Worm (Caenorhabditis elegans) whole organism, L4 larva: ENCODE measurements around the gene T22D1.18.
A peak's percentile ranks its signal among the peaks of the same experiment; 100 is the strongest.

Source experiments
- F26F4.8 ChIP-seq: fragments of 200-800 bp; sonication (Bioruptor generic); conservative IDR thresholded peaks from 2 replicates; pipeline ENCODE4 v1.3.6; 2022; ENCODE audit warnings: missing genetic modification characterization, missing compliant biosample characterization
- F37D6.2 ChIP-seq: sonication (generic microtip); optimal IDR thresholded peaks from 2 replicates; lab custom pipeline; 2016; ENCODE audit warnings: mild to moderate bottlenecking, missing genetic modification characterization, missing compliant biosample characterization
- F49E8.2 ChIP-seq: sonication (generic microtip); optimal IDR thresholded peaks from 2 replicates; lab custom pipeline; 2016; ENCODE audit warnings: missing compliant biosample characterization, mild to moderate bottlenecking, missing genetic modification characterization, borderline replicate concordance
- T20F7.1 ChIP-seq: fragments of 200-800 bp; sonication (Bioruptor generic); optimal IDR thresholded peaks from 2 replicates; lab custom pipeline; 2018; ENCODE audit warnings: mild to moderate bottlenecking, missing genetic modification characterization, missing compliant biosample characterization
- Y105C5A.15 ChIP-seq: fragments of 200-800 bp; sonication (Bioruptor generic); IDR thresholded peaks from 2 replicates; pipeline ENCODE4 v1.3.6; 2022; ENCODE audit warnings: missing genetic modification characterization, missing compliant biosample characterization
- ZK337.2 ChIP-seq: fragments of 200-800 bp; sonication (Bioruptor generic); IDR thresholded peaks from 2 replicates; pipeline ENCODE4 v1.3.6; 2022; ENCODE audit warnings: missing genetic modification reagents, missing genetic modification characterization, missing compliant biosample characterization
- ZK546.5 ChIP-seq, 2 experiments: sonication (generic microtip); optimal IDR thresholded peaks; 2 replicates each; lab custom pipeline; 2017; ENCODE audit warnings: missing biosample characterization in 2 of 2, missing genetic modification characterization in 2 of 2
- aha-1 ChIP-seq: fragments of 150-350 bp; peaks from one replicate; lab custom pipeline; 2014; ENCODE audit warnings: missing biosample characterization, missing genetic modification characterization
- ceh-28 ChIP-seq: fragments of 150-350 bp; optimal IDR thresholded peaks from 2 replicates; lab custom pipeline; 2014; ENCODE audit warnings: missing biosample characterization, missing genetic modification reagents, missing genetic modification characterization
- cey-2 ChIP-seq: sonication (generic microtip); optimal IDR thresholded peaks from 3 replicates; lab custom pipeline; 2017; ENCODE audit warnings: missing genetic modification characterization, mild to moderate bottlenecking, missing compliant biosample characterization, antibody characterized with exemption, borderline replicate concordance; ENCODE audit not compliant: insufficient read depth
- daf-16 ChIP-seq, 3 experiments: sonication (generic microtip); optimal IDR thresholded peaks; 2 replicates each; lab custom pipeline; 2016 to 2017; ENCODE audit warnings: missing genetic modification characterization in 3 of 3, missing genetic modification reagents in 3 of 3, mild to moderate bottlenecking in 2 of 3, missing compliant biosample characterization in 2 of 3, missing biosample characterization in 1 of 3, moderate library complexity in 1 of 3
- dmd-9 ChIP-seq: fragments of 200-800 bp; sonication (Bioruptor generic); IDR thresholded peaks from 2 replicates; pipeline ENCODE4 v1.3.6; 2022; ENCODE audit warnings: missing genetic modification reagents, missing genetic modification characterization, missing compliant biosample characterization
- dpl-1 ChIP-seq: fragments of 150-350 bp; optimal IDR thresholded peaks from 2 replicates; lab custom pipeline; 2014; ENCODE audit warnings: missing biosample characterization, missing genetic modification reagents, missing genetic modification characterization
- dve-1 ChIP-seq: sonication (generic microtip); optimal IDR thresholded peaks from 2 replicates; lab custom pipeline; 2017; ENCODE audit warnings: antibody characterized with exemption, mild to moderate bottlenecking, missing genetic modification characterization, missing compliant biosample characterization; ENCODE audit not compliant: insufficient read depth
- fkh-10 ChIP-seq: fragments of 150-350 bp; optimal IDR thresholded peaks from 2 replicates; lab custom pipeline; 2014; ENCODE audit warnings: missing biosample characterization, missing genetic modification reagents, missing genetic modification characterization
- hif-1 ChIP-seq, 2 experiments: sonication (generic microtip); optimal IDR thresholded peaks; 2 replicates each; lab custom pipeline; 2016 to 2017; ENCODE audit warnings: missing compliant biosample characterization in 2 of 2, missing genetic modification characterization in 2 of 2, missing genetic modification reagents in 2 of 2, missing genotype in 2 of 2, mild to moderate bottlenecking in 1 of 2
- lin-15B ChIP-seq: fragments of 150-350 bp; sonication (generic microtip); optimal IDR thresholded peaks from 3 replicates; lab custom pipeline; 2014; ENCODE audit warnings: missing biosample characterization, missing genetic modification characterization
- lin-38 ChIP-seq: fragments of 200-800 bp; sonication (Bioruptor generic); IDR thresholded peaks from 2 replicates; pipeline ENCODE4 v1.3.6; 2022; ENCODE audit warnings: missing genetic modification reagents, missing genetic modification characterization, missing compliant biosample characterization
- lir-3 ChIP-seq: sonication (generic microtip); optimal IDR thresholded peaks from 2 replicates; lab custom pipeline; 2016; ENCODE audit warnings: mild to moderate bottlenecking, missing genetic modification characterization, missing compliant biosample characterization
- lsy-2 ChIP-seq, 2 experiments: fragments of 150-350 bp in 1 of 2; sonication (generic microtip) in 1 of 2; optimal IDR thresholded peaks; 2 replicates each; lab custom pipeline; 2014 to 2017; ENCODE audit warnings: missing biosample characterization in 2 of 2, missing genetic modification characterization in 2 of 2
- madf-5 ChIP-seq, 2 experiments: fragments of 200-800 bp; sonication (Bioruptor generic); IDR thresholded peaks; 2 replicates each; pipeline ENCODE4 v1.3.6; 2022; ENCODE audit warnings: missing compliant biosample characterization in 2 of 2, missing genetic modification characterization in 2 of 2
- madf-9 ChIP-seq: fragments of 200-800 bp; sonication (Bioruptor generic); conservative IDR thresholded peaks from 2 replicates; pipeline ENCODE4 v1.3.6; 2022; ENCODE audit warnings: missing genetic modification reagents, missing genetic modification characterization, missing compliant biosample characterization
- mep-1 ChIP-seq: fragments of 150-350 bp; sonication (generic microtip); optimal IDR thresholded peaks from 3 replicates; lab custom pipeline; 2014; ENCODE audit warnings: missing biosample characterization, missing genetic modification characterization
- mes-2 ChIP-seq: sonication (generic microtip); optimal IDR thresholded peaks from 2 replicates; lab custom pipeline; 2016; ENCODE audit warnings: missing genotype, mild to moderate bottlenecking, missing genetic modification characterization, missing compliant biosample characterization; ENCODE audit not compliant: poor library complexity, severe bottlenecking
- mxl-2 ChIP-seq: fragments of 200-800 bp; sonication (Bioruptor generic); conservative IDR thresholded peaks from 2 replicates; pipeline ENCODE4 v1.3.6; 2022; ENCODE audit warnings: missing genetic modification reagents, missing genetic modification characterization, missing compliant biosample characterization
- nhr-11 ChIP-seq: fragments of 150-350 bp; optimal IDR thresholded peaks from 2 replicates; lab custom pipeline; 2014; ENCODE audit warnings: missing biosample characterization, missing genetic modification characterization
- nhr-28 ChIP-seq: fragments of 150-350 bp; optimal IDR thresholded peaks from 2 replicates; lab custom pipeline; 2014; ENCODE audit warnings: missing biosample characterization, missing genetic modification characterization
- nhr-42 ChIP-seq: fragments of 200-800 bp; sonication (Bioruptor generic); IDR thresholded peaks from 2 replicates; pipeline ENCODE4 v1.3.6; 2022; ENCODE audit warnings: missing genetic modification characterization, missing compliant biosample characterization
- nhr-6 ChIP-seq: fragments of 150-350 bp; optimal IDR thresholded peaks from 2 replicates; lab custom pipeline; 2014; ENCODE audit warnings: missing biosample characterization, missing genetic modification characterization
- nhr-76 ChIP-seq: fragments of 150-350 bp; optimal IDR thresholded peaks from 2 replicates; lab custom pipeline; 2014; ENCODE audit warnings: missing biosample characterization, missing genetic modification characterization
- nhr-77 ChIP-seq: fragments of 150-350 bp; optimal IDR thresholded peaks from 2 replicates; lab custom pipeline; 2014; ENCODE audit warnings: missing biosample characterization, missing genetic modification characterization
- pha-4 ChIP-seq, 2 experiments: fragments of 150-350 bp in 1 of 2; fragments of 200-800 bp in 1 of 2; sonication (Bioruptor generic) in 1 of 2; IDR thresholded peaks in 1 of 2; optimal IDR thresholded peaks in 1 of 2; 2 replicates each; pipeline versions ENCODE4 v1.3.6 to Lab custom; 2014 to 2022; ENCODE audit warnings: missing genetic modification characterization in 2 of 2, missing genetic modification reagents in 2 of 2, missing biosample characterization in 1 of 2, missing compliant biosample characterization in 1 of 2
- saeg-2 ChIP-seq: fragments of 200-800 bp; sonication (Bioruptor generic); IDR thresholded peaks from 2 replicates; pipeline ENCODE4 v1.3.6; 2022; ENCODE audit warnings: missing genetic modification reagents, missing genetic modification characterization, missing compliant biosample characterization
- sdz-12 ChIP-seq: fragments of 200-800 bp; sonication (Bioruptor generic); optimal IDR thresholded peaks from 2 replicates; lab custom pipeline; 2018; ENCODE audit warnings: mild to moderate bottlenecking, missing genetic modification characterization, missing compliant biosample characterization
- spr-3 ChIP-seq: fragments of 200-800 bp; sonication (Bioruptor generic); optimal IDR thresholded peaks from 2 replicates; lab custom pipeline; 2018; ENCODE audit warnings: mild to moderate bottlenecking, missing genetic modification characterization, missing compliant biosample characterization
- unc-130 ChIP-seq: sonication (generic microtip); optimal IDR thresholded peaks from 2 replicates; lab custom pipeline; 2016; ENCODE audit warnings: missing genetic modification reagents, missing genetic modification characterization, missing compliant biosample characterization
- unc-62 ChIP-seq, 3 experiments: fragments of 150-350 bp in 1 of 3; sonication (generic microtip); optimal IDR thresholded peaks in 2 of 3; peaks in 1 of 3; 1 replicate in 1 of 3; 2 replicates in 2 of 3; lab custom pipeline; 2014 to 2017; ENCODE audit warnings: missing biosample characterization in 3 of 3, missing genetic modification characterization in 3 of 3, missing genetic modification reagents in 3 of 3, missing genotype in 1 of 3
- zfp-3 ChIP-seq: fragments of 200-800 bp; sonication (Bioruptor generic); conservative IDR thresholded peaks from 2 replicates; pipeline ENCODE4 v1.3.6; 2022; ENCODE audit warnings: missing genetic modification reagents, missing genetic modification characterization, missing compliant biosample characterization
- ztf-11 ChIP-seq: fragments of 150-350 bp; optimal IDR thresholded peaks from 2 replicates; lab custom pipeline; 2014; ENCODE audit warnings: missing biosample characterization, missing genetic modification characterization
- ztf-7 ChIP-seq: fragments of 150-350 bp; optimal IDR thresholded peaks from 2 replicates; lab custom pipeline; 2014; ENCODE audit warnings: missing biosample characterization, missing genetic modification characterization

The T22D1.18 gene

DNA sequence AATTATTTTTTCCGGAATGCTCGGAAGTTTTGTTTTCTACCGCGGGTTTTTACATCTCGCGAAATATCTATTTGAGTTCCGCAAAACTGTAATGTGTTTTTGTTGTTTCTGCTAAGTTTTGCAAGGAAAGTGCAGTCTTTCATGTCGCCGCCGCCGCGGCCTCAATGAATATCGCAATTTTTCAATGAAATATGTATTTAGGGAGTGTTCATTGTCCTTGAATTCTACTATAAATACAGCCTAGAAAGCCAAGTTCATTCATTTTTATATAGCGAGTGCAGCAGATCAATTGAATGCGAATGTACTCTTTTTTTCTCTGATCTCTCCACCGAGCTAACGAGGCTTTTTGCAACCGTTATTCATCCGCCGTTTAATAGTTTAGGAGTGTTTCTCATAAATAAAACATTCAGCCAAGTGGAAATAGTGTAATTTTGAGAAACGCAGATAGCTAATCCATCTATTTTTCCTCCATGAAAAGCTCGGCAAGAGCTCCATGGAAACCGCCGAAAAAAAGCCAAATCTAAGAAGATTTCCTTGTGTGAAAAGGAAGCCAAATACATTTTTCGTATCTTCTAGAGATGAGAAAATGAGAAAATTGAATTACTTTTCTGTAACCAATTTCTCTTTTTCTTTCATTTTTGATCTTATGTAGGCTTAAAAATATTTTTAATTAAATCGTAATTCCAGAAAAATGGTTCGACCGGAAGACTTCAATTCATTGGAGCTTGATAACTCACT is 6.9 kb downstream of the T22D1.18 start, which contains the start of gene T22D1.3 (continued):
- TF ChIP-seq ceh-28 (tag; lab: Kevin White, UChicago) = no peak
- no peak for TF ChIP-seq unc-130 (GFP tag; lab: Kevin White, UChicago)
- no peak for TF ChIP-seq T20F7.1 (GFP tag; lab: Kevin White, UChicago)
- no peak for TF ChIP-seq ZK337.2 (GFP tag; lab: Robert Waterston, UW)
- TF ChIP-seq F49E8.2 = no peak
- TF ChIP-seq F37D6.2 (tag; lab: Kevin White, UChicago) = no peak
- no peak for TF ChIP-seq mxl-2 (GFP tag; lab: Robert Waterston, UW)
- no peak for TF ChIP-seq mep-1 (tag; lab: Kevin White, UChicago)
- TF ChIP-seq dmd-9 (GFP tag; lab: Robert Waterston, UW) = no peak
- TF ChIP-seq nhr-28 (tag; lab: Kevin White, UChicago) = no peak
- TF ChIP-seq ztf-11 (tag; lab: Kevin White, UChicago) = no peak
- 0 out of 2 replicates have a peak, but pooled peaks have one; percentile 35 for TF ChIP-seq pha-4 (GFP tag; IDR thresholded peaks at IDR 0.05; lab: Robert Waterston, UW)
- TF ChIP-seq pha-4 (tag; optimal IDR thresholded peaks at IDR 0.05; lab: Kevin White, UChicago) = no peak
- TF ChIP-seq spr-3 (GFP tag; lab: Kevin White, UChicago) = no peak
- TF ChIP-seq Y105C5A.15 (GFP tag; lab: Robert Waterston, UW) = no peak
- TF ChIP-seq nhr-76 (tag; lab: Kevin White, UChicago) = no peak
- TF ChIP-seq ztf-7 (tag; lab: Kevin White, UChicago) = no peak
- TF ChIP-seq madf-5 (GFP tag; IDR thresholded peaks at IDR 0.05; lab: Robert Waterston, UW) = no peak
- no peak for TF ChIP-seq zfp-3 (GFP tag; lab: Robert Waterston, UW)
- no peak for TF ChIP-seq lin-15B
- TF ChIP-seq fkh-10 = no peak
- no peak for TF ChIP-seq ZK546.5 (tag; optimal IDR thresholded peaks at IDR 0.05; lab: Kevin White, UChicago)
- TF ChIP-seq lin-38 = peak; percentile 36
- no peak for TF ChIP-seq madf-9 (GFP tag; lab: Robert Waterston, UW)

DNA sequence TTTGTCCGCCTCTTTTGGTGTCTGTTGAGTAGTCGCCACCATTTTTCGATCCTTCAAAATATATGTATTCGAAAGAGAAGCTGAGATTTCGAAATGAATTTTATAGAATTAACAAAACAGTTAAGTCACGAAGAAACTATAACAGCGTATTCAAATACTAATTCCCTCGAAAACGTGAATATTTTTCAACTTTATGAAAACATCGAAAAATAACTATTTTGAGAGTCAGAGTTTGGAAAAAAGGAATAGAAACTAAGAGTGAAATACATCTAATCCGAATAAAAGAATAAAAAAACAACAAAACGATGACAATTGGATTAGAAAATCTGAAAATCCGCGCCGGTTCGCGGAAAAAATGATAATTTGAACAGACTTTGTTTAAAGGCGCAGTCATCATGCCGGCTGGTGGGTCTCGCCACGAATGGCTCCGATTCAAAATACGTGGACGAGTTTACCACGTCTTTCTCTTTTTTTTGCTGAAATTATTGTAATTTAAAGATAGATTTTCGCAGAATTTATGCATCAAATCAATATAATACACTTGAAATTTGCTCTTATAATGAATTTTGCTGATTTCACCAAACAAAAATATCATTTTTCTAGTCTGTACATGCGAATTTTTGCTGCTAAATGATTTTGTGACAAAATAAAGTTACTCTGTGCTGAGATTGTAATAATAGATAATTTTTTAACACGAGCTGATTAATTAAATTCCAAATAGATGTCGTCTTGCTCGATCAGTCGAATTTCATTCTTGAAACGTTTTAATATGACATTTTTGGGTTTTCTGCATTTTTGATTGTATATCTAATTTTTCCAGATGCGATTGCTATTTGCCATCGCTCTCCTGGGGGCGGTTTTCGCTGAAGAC is 9.9 kb downstream of the T22D1.18 start, which contains the start of the genes rpn-1 and ribo-1:
Gene rpn-1 (minus strand): TSS at position 51 of the 871 bp plus-strand sequence.
Gene ribo-1 (plus strand): TSS at position 821 of the 871 bp plus-strand sequence.
- peak; percentile 15 for TF ChIP-seq nhr-6
- peak; percentile 88 for TF ChIP-seq aha-1 (tag; lab: Kevin White, UChicago)
- TF ChIP-seq nhr-11 (tag; lab: Kevin White, UChicago) = no peak
- no peak for TF ChIP-seq F37D6.2 (tag; lab: Kevin White, UChicago)
- peak; percentile 53 for TF ChIP-seq unc-130 (GFP tag; lab: Kevin White, UChicago)
- no peak for TF ChIP-seq daf-16 (GFP tag; optimal IDR thresholded peaks at IDR 0.05; lab: Kevin White, UChicago)
- TF ChIP-seq daf-16 (tag; optimal IDR thresholded peaks at IDR 0.05; lab: Kevin White, UChicago) = peak; percentile 25
- no peak for TF ChIP-seq nhr-42 (GFP tag; lab: Robert Waterston, UW)
- TF ChIP-seq saeg-2 (GFP tag; lab: Robert Waterston, UW) = no peak
- TF ChIP-seq spr-3 (GFP tag; lab: Kevin White, UChicago) = no peak
- TF ChIP-seq F26F4.8 = no peak
- TF ChIP-seq nhr-77 (tag; lab: Kevin White, UChicago) = no peak
- no peak for TF ChIP-seq sdz-12 (GFP tag; lab: Kevin White, UChicago)
- peak; percentile 57 for TF ChIP-seq dpl-1 (GFP tag; lab: Kevin White, UChicago)
- TF ChIP-seq ZK546.5 (tag; optimal IDR thresholded peaks at IDR 0.05; lab: Kevin White, UChicago) = no peak
- TF ChIP-seq hif-1 (tag; optimal IDR thresholded peaks at IDR 0.05; lab: Kevin White, UChicago) = no peak
- TF ChIP-seq T20F7.1 (GFP tag; lab: Kevin White, UChicago) = no peak
- no peak for TF ChIP-seq cey-2 (tag; lab: Kevin White, UChicago)
- TF ChIP-seq mes-2 (tag; lab: Kevin White, UChicago) = peak; percentile 39
- TF ChIP-seq unc-62 (GFP tag; optimal IDR thresholded peaks at IDR 0.05 in 1 of 2; lab: Kevin White, UChicago) = peak in 1 of 2 experiments; percentile 19
- TF ChIP-seq unc-62 (tag; optimal IDR thresholded peaks at IDR 0.05; lab: Kevin White, UChicago) = no peak
- no peak for TF ChIP-seq F49E8.2
- no peak for TF ChIP-seq lir-3 (tag; lab: Kevin White, UChicago)
- peak in 1 of 2 experiments; percentile 64 for TF ChIP-seq lsy-2 (tag; optimal IDR thresholded peaks at IDR 0.05; lab: Kevin White, UChicago)
- peak; percentile 9 for TF ChIP-seq dve-1 (tag; lab: Kevin White, UChicago)
